Worm (Caenorhabditis elegans): Measurements from ENCODE around the gene gly-9.

Gene gly-9

ce11 chrIII:11238309-11238708 is 52.1 kb downstream of the gly-9 start:
- TF ChIP-seq jun-1 (tag; optimal IDR thresholded peaks at IDR 0.05): no peak
- TF ChIP-seq nfya-1 (tag; optimal IDR thresholded peaks at IDR 0.05; ENCODE audit: insufficient read depth): peak; percentile 87

DNA sequence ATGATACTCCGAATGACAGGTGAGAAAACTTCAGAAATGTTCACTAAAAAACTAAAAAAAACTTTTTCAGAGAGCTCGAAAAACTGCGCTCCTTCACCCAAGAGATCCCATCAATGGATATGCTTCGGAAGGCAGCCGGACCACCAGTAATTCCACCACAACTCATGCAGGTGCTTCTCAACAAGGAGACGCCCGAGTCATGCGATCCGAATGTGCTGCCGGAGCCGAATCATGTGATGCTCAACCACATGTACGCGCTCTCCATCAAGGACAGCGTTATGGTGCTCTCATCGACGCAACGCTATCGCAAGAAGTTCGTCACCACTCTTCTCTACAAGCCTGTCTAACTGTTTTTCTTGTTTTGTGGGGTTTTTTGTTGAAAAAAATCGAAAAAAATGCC is 52.6 kb downstream of the gly-9 start:
- no peak for TF ChIP-seq ceh-82 (tag; optimal IDR thresholded peaks at IDR 0.05)
- no peak for TF ChIP-seq fkh-10 (GFP tag; optimal IDR thresholded peaks at IDR 0.05)
- TF ChIP-seq unc-62 (GFP tag; optimal IDR thresholded peaks at IDR 0.05): no peak
- no peak for TF ChIP-seq jun-1 (tag; optimal IDR thresholded peaks at IDR 0.05)
- no peak for TF ChIP-seq eor-1 (tag; optimal IDR thresholded peaks at IDR 0.05)
- TF ChIP-seq ztf-4 (tag; optimal IDR thresholded peaks at IDR 0.05): no peak
- TF ChIP-seq egl-27 (tag; optimal IDR thresholded peaks at IDR 0.05): no peak
- no peak for TF ChIP-seq hmg-11 (tag; optimal IDR thresholded peaks at IDR 0.05)
- no peak for TF ChIP-seq nhr-43 (tag; optimal IDR thresholded peaks at IDR 0.05; ENCODE audit: poor library complexity, severe bottlenecking)
- no peak for TF ChIP-seq nhr-67 (tag; optimal IDR thresholded peaks at IDR 0.05)

ce11 chrIII:11236788-11237187 is 53.6 kb downstream of the gly-9 start, which contains the start of the genes Y47D3A.14 and aakb-2:
Gene Y47D3A.14, minus strand, starts transcription at chrIII:11236868.
Gene aakb-2, plus strand, starts transcription at chrIII:11237143.
- no peak for TF ChIP-seq eor-1 (tag; optimal IDR thresholded peaks at IDR 0.05)
- peak; percentile 43 for TF ChIP-seq ama-1 (optimal IDR thresholded peaks at IDR 0.05)
- TF ChIP-seq nfya-1 (tag; optimal IDR thresholded peaks at IDR 0.05; ENCODE audit: insufficient read depth): peak; percentile 78
- TF ChIP-seq skn-1 (tag; optimal IDR thresholded peaks at IDR 0.05): peak; percentile 4
- no peak for TF ChIP-seq fkh-10 (GFP tag; optimal IDR thresholded peaks at IDR 0.05)
- TF ChIP-seq nhr-67 (tag; optimal IDR thresholded peaks at IDR 0.05): no peak
- TF ChIP-seq ztf-11 (tag; optimal IDR thresholded peaks at IDR 0.05): no peak
- no peak for TF ChIP-seq jun-1 (tag; optimal IDR thresholded peaks at IDR 0.05)
- TF ChIP-seq daf-12 (tag; optimal IDR thresholded peaks at IDR 0.05): no peak
- TF ChIP-seq aly-2 (tag; optimal IDR thresholded peaks at IDR 0.05): no peak
- TF ChIP-seq nhr-11 (tag; optimal IDR thresholded peaks at IDR 0.05): no peak
- TF ChIP-seq nhr-25 (tag; optimal IDR thresholded peaks at IDR 0.05): no peak
- TF ChIP-seq ceh-9 (tag; optimal IDR thresholded peaks at IDR 0.05): no peak
- TF ChIP-seq zag-1 (tag; optimal IDR thresholded peaks at IDR 0.05): no peak
- no peak for TF ChIP-seq tbx-2 (tag; optimal IDR thresholded peaks at IDR 0.05)
- TF ChIP-seq lin-15B (tag; optimal IDR thresholded peaks at IDR 0.05): peak; percentile 18
- TF ChIP-seq nhr-77 (tag; optimal IDR thresholded peaks at IDR 0.05): no peak
- no peak for TF ChIP-seq pqm-1 (tag; optimal IDR thresholded peaks at IDR 0.05)
- no peak for TF ChIP-seq ztf-4 (tag; optimal IDR thresholded peaks at IDR 0.05)
- no peak for TF ChIP-seq egl-27 (tag; optimal IDR thresholded peaks at IDR 0.05)
- TF ChIP-seq pha-4 (tag; optimal IDR thresholded peaks at IDR 0.05): peak; percentile 87
- no peak for TF ChIP-seq egl-5 (tag; optimal IDR thresholded peaks at IDR 0.05)
- no peak for TF ChIP-seq nhr-43 (tag; optimal IDR thresholded peaks at IDR 0.05; ENCODE audit: poor library complexity, severe bottlenecking)
- TF ChIP-seq snpc-4 (tag; optimal IDR thresholded peaks at IDR 0.05): peak; percentile 60
- no peak for TF ChIP-seq ZK546.5 (tag; optimal IDR thresholded peaks at IDR 0.05)
- TF ChIP-seq lin-39 (tag; optimal IDR thresholded peaks at IDR 0.05): peak; percentile 19
- TF ChIP-seq hmg-11 (tag; optimal IDR thresholded peaks at IDR 0.05): peak; percentile 86
- TF ChIP-seq nhr-23 (tag; optimal IDR thresholded peaks at IDR 0.05): peak; percentile 16
- TF ChIP-seq unc-39 (tag; optimal IDR thresholded peaks at IDR 0.05): no peak
- no peak for TF ChIP-seq nhr-237 (tag; optimal IDR thresholded peaks at IDR 0.05)
- no peak for TF ChIP-seq nhr-76 (tag; optimal IDR thresholded peaks at IDR 0.05)

DNA sequence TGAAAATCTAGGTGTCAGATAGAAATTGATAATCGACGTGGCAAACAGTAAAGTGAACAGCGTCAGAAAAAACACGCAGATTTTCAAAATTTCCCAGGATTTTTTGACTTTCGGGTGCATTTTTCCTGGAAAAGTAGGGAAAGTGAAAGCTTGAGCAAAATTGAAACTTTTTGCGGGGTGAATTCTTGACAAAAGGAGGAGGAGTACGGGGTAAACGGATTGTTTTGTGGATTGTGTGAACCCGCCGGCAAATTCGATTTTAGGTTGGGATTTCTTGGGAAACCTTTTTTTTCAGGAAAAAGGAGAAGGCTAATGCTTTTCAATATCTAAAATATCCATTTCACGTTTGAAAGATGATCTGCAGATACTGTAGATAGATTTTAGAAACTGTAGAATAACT is 55.6 kb downstream of the gly-9 start, which contains the start of gene Y47D3A.34:
Gene Y47D3A.34 (minus strand): TSS at position 120 of the 400 bp plus-strand sequence.
- TF ChIP-seq fkh-10 (GFP tag; optimal IDR thresholded peaks at IDR 0.05): peak; percentile 85
- no peak for TF ChIP-seq nhr-67 (tag; optimal IDR thresholded peaks at IDR 0.05)

DNA sequence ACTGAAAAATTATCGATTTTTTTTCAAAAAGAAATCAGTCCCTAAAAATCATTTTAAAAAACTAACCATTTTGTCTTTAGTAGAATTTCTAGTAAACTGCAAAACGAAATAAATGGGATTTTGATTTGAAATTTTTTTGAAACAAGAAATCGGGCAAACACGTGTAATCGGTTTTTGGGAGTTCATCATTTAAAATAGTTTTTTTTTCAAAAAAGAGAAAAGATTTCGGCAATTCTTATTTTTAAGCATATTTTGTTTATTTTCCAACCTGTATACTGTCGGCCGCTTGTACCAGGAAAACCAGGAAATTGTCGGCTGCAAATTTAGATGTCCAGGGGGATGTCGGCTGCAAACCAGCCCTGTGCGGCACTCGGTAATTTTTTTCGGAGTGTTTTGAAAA is 58.4 kb downstream of the gly-9 start, which contains the start of gene elo-8:
Gene elo-8 (minus strand): TSS at position 101 of the 400 bp plus-strand sequence.
- TF ChIP-seq nhr-25 (tag; optimal IDR thresholded peaks at IDR 0.05) (no peak), pha-4 (tag; optimal IDR thresholded peaks at IDR 0.05) (no peak), fkh-10 (GFP tag; optimal IDR thresholded peaks at IDR 0.05) (no peak), hmg-11 (tag; optimal IDR thresholded peaks at IDR 0.05) (no peak), R02D3.7 (tag; optimal IDR thresholded peaks at IDR 0.05) (no peak), nhr-76 (tag; optimal IDR thresholded peaks at IDR 0.05) (no peak), lin-39 (tag; optimal IDR thresholded peaks at IDR 0.05) (no peak), aly-2 (tag; optimal IDR thresholded peaks at IDR 0.05) (no peak), unc-62 (GFP tag; optimal IDR thresholded peaks at IDR 0.05) (no peak), lin-15B (tag; optimal IDR thresholded peaks at IDR 0.05) (no peak), pqm-1 (tag; optimal IDR thresholded peaks at IDR 0.05) (no peak), ztf-11 (tag; optimal IDR thresholded peaks at IDR 0.05) (no peak), sea-2 (GFP tag; optimal IDR thresholded peaks at IDR 0.05) (no peak), egl-27 (tag; optimal IDR thresholded peaks at IDR 0.05) (no peak), ceh-82 (tag; optimal IDR thresholded peaks at IDR 0.05) (no peak), egl-5 (tag; optimal IDR thresholded peaks at IDR 0.05) (no peak), nfya-1 (tag; optimal IDR thresholded peaks at IDR 0.05; ENCODE audit: insufficient read depth) (no peak), ztf-4 (tag; optimal IDR thresholded peaks at IDR 0.05) (no peak)
